Worm (Caenorhabditis elegans) whole organism, midembryonic: Measurements from ENCODE around the gene sra-6.

Source experiments
- T22C8.4 ChIP-seq: fragments of 200-800 bp; sonication (Bioruptor generic); IDR thresholded peaks from 2 replicates; pipeline ENCODE4 v1.3.6; 2022; ENCODE audit warnings: missing genetic modification characterization, missing compliant biosample characterization
- cog-1 ChIP-seq: sonication (generic microtip); optimal IDR thresholded peaks from 2 replicates; lab custom pipeline; 2016; ENCODE audit warnings: missing genetic modification characterization, missing compliant biosample characterization
- flt-1 ChIP-seq: fragments of 200-800 bp; sonication (Bioruptor generic); IDR thresholded peaks from 2 replicates; pipeline ENCODE4 v1.3.6; 2022; ENCODE audit warnings: missing genetic modification characterization, missing compliant biosample characterization
- klf-2 ChIP-seq: fragments of 200-800 bp; sonication (Bioruptor generic); conservative IDR thresholded peaks from 2 replicates; pipeline ENCODE4 v1.3.6; 2022; ENCODE audit warnings: missing genetic modification reagents, missing genetic modification characterization, missing compliant biosample characterization
- med-1 ChIP-seq: sonication (generic microtip); optimal IDR thresholded peaks from 2 replicates; lab custom pipeline; 2017; ENCODE audit warnings: missing genetic modification characterization, mild to moderate bottlenecking, missing compliant biosample characterization, antibody characterized with exemption, missing genetic modification reagents; ENCODE audit not compliant: insufficient read depth
- ref-1 ChIP-seq: fragments of 200-800 bp; sonication (Bioruptor generic); conservative IDR thresholded peaks from 2 replicates; pipeline ENCODE4 v1.3.6; 2022; ENCODE audit warnings: missing genetic modification reagents, missing genetic modification characterization, missing compliant biosample characterization
- tab-1 ChIP-seq: fragments of 200-800 bp; sonication (Bioruptor generic); IDR thresholded peaks from 2 replicates; pipeline ENCODE4 v1.3.6; 2022; ENCODE audit warnings: missing genetic modification characterization, missing compliant biosample characterization
- ztf-23 ChIP-seq: fragments of 200-800 bp; sonication (Bioruptor generic); IDR thresholded peaks from 2 replicates; pipeline ENCODE4 v1.3.6; 2022; ENCODE audit warnings: missing genetic modification reagents, missing genetic modification characterization, missing compliant biosample characterization
- ztf-29 ChIP-seq: fragments of 200-800 bp; sonication (Bioruptor generic); IDR thresholded peaks from 2 replicates; pipeline ENCODE4 v1.3.6; 2022; ENCODE audit warnings: missing genetic modification reagents, missing genetic modification characterization, missing compliant biosample characterization

Gene sra-6

DNA sequence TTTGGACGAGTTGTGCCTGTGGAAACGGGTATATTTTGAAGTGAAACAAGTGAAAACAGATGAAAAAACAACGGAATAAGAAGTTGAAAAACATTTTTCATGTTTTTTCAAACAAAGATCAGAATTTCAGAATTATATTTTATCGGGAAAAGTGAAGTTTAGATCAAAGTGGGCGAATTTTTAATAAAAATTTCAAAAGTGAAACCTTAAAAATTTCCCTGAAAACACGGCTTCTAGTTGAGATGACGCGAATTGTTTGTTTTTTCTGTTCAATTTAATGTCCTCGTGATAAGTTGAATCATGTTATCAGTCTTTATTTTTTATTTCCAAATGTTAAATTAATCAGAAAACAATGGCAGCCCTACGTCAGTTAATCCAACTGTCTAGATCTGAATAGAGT lies 43.4 kb downstream of the sra-6 start, which contains the start of gene gcy-3:
Gene gcy-3, minus strand, starts transcription at position 101 of the 400 bp plus-strand sequence.
- no peak for TF ChIP-seq med-1 (GFP tag; lab: Kevin White, UChicago)
- no peak for TF ChIP-seq tab-1
- no peak for TF ChIP-seq cog-1 (tag; lab: Kevin White, UChicago)
- no peak for TF ChIP-seq klf-2 (GFP tag; lab: Robert Waterston, UW)

- TF ChIP-seq T22C8.4 (GFP tag; lab: Robert Waterston, UW): no peak
- no peak for TF ChIP-seq ztf-29 (GFP tag; lab: Robert Waterston, UW)
- no peak for TF ChIP-seq tab-1
- no peak for TF ChIP-seq ztf-23 (GFP tag; lab: Robert Waterston, UW)
- TF ChIP-seq cog-1 (tag; lab: Kevin White, UChicago): no peak
- no peak for TF ChIP-seq flt-1 (GFP tag; lab: Robert Waterston, UW)
- no peak for TF ChIP-seq ref-1
- TF ChIP-seq klf-2 (GFP tag; lab: Robert Waterston, UW): no peak
- TF ChIP-seq med-1 (GFP tag; lab: Kevin White, UChicago): no peak
Observed at ce11 chrII:9501955-9502354, 48.7 kb downstream of the sra-6 start.

DNA sequence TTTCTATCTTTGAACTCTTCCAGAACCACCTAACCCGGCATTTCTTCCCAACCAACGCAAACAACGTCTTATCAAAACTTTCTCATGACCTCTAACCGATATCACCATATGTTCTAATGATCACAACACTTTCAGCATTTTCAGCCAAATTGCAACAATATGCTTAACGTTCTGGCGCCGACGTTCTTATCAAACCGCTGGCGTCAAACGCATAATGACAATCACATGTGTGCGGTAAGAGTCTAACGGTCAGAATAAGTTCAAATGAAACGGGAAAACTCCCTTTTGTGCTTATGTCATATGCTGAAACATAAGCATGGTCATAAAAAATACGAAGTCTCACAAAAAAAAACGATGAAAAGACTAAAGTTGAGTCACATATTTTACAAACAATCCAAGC lies 49.7 kb downstream of the sra-6 start:
- TF ChIP-seq ztf-29 (GFP tag; lab: Robert Waterston, UW): no peak
- TF ChIP-seq med-1 (GFP tag; lab: Kevin White, UChicago): no peak
- TF ChIP-seq tab-1: no peak

- TF ChIP-seq cog-1 (tag; lab: Kevin White, UChicago) (no peak), ztf-23 (GFP tag; lab: Robert Waterston, UW) (no peak), ztf-29 (GFP tag; lab: Robert Waterston, UW) (no peak), med-1 (GFP tag; lab: Kevin White, UChicago) (no peak), ref-1 (no peak), tab-1 (no peak), flt-1 (GFP tag; lab: Robert Waterston, UW) (no peak), T22C8.4 (GFP tag; lab: Robert Waterston, UW) (no peak), klf-2 (GFP tag; lab: Robert Waterston, UW) (no peak)
Observed at ce11 chrII:9498589-9498988, 52.0 kb downstream of the sra-6 start.
